Worm (Caenorhabditis elegans): Measurements from ENCODE around the gene clec-80.

The clec-80 gene

DNA sequence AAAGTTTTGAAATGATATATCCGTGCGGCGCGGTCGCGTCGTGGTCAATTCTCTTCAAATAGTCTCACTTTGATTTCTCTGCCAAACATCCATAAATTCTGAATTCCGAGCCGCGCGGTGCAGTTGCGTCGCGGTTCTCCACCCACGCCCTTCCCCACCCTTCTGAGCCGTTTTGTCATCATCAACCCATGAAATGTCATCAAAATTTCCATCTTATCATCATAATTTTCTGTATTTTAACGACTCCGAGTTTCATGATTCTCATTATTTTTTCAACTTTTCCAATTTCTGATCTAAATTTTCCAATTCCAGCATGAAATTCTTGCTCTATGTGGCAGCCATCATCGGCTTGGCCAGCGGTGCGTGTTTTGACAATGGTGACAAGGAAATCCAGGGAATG, 18.6 kb downstream of the clec-80 start, which contains the start of gene clec-84:
clec-84 (plus strand) TSS at position 301 of the 400 bp plus-strand sequence.
- TF ChIP-seq unc-39 (tag; optimal IDR thresholded peaks at IDR 0.05) (no peak), nhr-28 (tag; optimal IDR thresholded peaks at IDR 0.05) (no peak)

DNA sequence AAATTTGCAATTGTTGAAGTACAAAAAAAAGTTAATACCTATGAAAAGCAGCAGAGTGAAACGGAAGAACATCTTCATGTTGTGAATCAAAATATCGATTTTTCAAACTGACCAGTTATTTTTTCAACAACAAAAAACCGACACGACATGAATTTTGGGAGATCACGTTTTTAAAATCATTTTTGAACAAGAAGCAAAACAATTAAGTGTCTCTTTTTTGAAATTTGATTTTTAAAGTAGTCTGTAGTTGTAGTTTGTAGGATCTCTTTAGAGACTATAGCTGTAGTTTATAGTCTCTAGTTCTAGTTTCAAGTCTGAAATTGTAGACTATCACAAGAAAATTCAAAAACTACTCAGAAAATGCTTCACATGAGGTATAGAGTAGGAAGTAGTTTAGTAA, 20.3 kb downstream of the clec-80 start, which contains the start of gene Y54G2A.15:
Y54G2A.15 (minus strand) TSS at position 101 of the 400 bp plus-strand sequence.
- no peak for TF ChIP-seq unc-62 (GFP tag; optimal IDR thresholded peaks at IDR 0.05)
- TF ChIP-seq lsy-2 (tag; optimal IDR thresholded peaks at IDR 0.05), result no peak
- TF ChIP-seq snpc-4 (tag; optimal IDR thresholded peaks at IDR 0.05), result no peak
- no peak for TF ChIP-seq unc-39 (tag; optimal IDR thresholded peaks at IDR 0.05)
- no peak for TF ChIP-seq elt-1 (tag; optimal IDR thresholded peaks at IDR 0.05; ENCODE audit: borderline replicate concordance, insufficient read depth)
- TF ChIP-seq ztf-11 (tag; optimal IDR thresholded peaks at IDR 0.05), result no peak
- no peak for TF ChIP-seq ces-1 (GFP tag; optimal IDR thresholded peaks at IDR 0.05)
- no peak for TF ChIP-seq lin-32 (GFP tag; optimal IDR thresholded peaks at IDR 0.05)
- TF ChIP-seq ham-2 (GFP tag; optimal IDR thresholded peaks at IDR 0.05), result no peak
- no peak for TF ChIP-seq nhr-237 (tag; optimal IDR thresholded peaks at IDR 0.05)
- TF ChIP-seq nhr-76 (tag; optimal IDR thresholded peaks at IDR 0.05), result no peak
- no peak for TF ChIP-seq nhr-12 (tag; optimal IDR thresholded peaks at IDR 0.05)
- no peak for TF ChIP-seq tbx-8 (GFP tag; optimal IDR thresholded peaks at IDR 0.05)

DNA sequence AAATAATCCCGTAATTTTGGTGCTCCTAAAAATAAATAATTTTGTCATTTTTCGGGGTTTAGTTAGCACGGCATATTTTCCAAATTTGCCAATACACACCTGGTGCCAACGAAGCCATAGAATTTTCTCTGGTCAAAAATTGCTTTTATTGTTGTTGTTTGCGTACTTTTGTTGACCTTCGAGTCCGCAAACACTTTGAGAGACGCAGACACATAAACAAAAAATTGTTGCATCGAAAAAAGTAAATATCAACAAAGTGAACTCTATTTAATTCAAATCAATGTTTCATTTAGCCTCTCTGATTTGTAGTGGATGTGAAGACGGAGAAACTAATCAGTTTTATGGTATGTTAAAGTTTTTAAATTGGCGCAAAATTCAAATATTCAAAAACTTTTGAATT, 22.7 kb downstream of the clec-80 start, which contains the start of gene Y54G2A.40:
Y54G2A.40 (plus strand) TSS at position 213 of the 400 bp plus-strand sequence.
- TF ChIP-seq cnd-1 (tag; optimal IDR thresholded peaks at IDR 0.05), result no peak
- TF ChIP-seq pha-4 (tag; optimal IDR thresholded peaks at IDR 0.05), result peak; percentile 33

DNA sequence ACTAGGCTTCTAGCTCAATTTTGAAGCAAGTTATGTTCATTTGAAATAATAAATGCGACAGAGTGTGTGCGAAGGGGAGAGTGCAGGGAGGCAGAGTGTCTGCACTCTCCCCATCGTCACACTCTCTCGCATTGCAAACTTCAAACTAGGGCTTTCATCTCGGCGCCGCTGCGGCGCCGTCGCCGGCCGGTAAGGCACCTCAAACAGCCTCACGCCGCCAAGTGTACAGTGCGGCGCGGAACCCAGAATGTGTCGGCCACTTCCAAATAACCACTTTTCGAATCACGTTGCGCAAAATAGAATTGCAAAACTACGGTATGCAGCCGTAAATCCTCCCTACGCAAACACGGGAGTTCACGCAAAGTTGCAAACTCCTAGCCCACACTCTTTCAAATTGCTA, 25.7 kb downstream of the clec-80 start:
- TF ChIP-seq ham-2 (GFP tag; optimal IDR thresholded peaks at IDR 0.05) (no peak), cnd-1 (tag; optimal IDR thresholded peaks at IDR 0.05) (no peak), M03D4.4 (tag; optimal IDR thresholded peaks at IDR 0.05) (no peak), ceh-83 (GFP tag; optimal IDR thresholded peaks at IDR 0.05) (no peak), zip-8 (tag; optimal IDR thresholded peaks at IDR 0.05) (no peak), sem-2 (GFP tag; optimal IDR thresholded peaks at IDR 0.05) (no peak), nhr-2 (tag; optimal IDR thresholded peaks at IDR 0.05) (no peak), nhr-76 (tag; optimal IDR thresholded peaks at IDR 0.05) (no peak), mab-5 (tag; optimal IDR thresholded peaks at IDR 0.05) (no peak), mep-1 (tag; optimal IDR thresholded peaks at IDR 0.05) (no peak)

DNA sequence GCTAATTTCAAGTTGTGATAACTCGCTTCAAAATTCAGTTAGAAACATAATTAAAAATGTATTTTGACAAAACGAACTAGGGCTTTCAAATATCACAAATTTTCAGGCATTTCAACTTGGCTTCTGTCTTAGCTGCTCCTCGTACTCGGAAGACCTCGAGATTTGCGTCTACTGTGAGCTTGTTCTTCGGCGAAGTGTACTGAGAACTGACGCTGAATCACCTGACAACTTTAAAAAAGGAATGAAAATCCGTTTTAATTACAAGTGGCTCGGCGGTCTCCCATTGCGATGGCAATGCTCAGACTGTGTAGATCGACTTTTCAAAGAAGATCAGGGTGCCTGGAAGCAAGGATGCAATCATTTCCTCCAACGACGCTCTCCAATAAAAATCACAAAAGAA, 27.0 kb downstream of the clec-80 start, which contains the start of gene clec-85:
clec-85 (plus strand) TSS at position 301 of the 400 bp plus-strand sequence.
- TF ChIP-seq pha-4 (tag; optimal IDR thresholded peaks at IDR 0.05) (no peak), unc-62 (GFP tag; optimal IDR thresholded peaks at IDR 0.05) (no peak), bed-3 (GFP tag; optimal IDR thresholded peaks at IDR 0.05) (no peak), ceh-43 (GFP tag; optimal IDR thresholded peaks at IDR 0.05) (no peak), unc-39 (tag; optimal IDR thresholded peaks at IDR 0.05) (no peak), flh-1 (GFP tag; optimal IDR thresholded peaks at IDR 0.05) (no peak), sptf-1 (tag; optimal IDR thresholded peaks at IDR 0.05) (no peak), nhr-237 (tag; optimal IDR thresholded peaks at IDR 0.05) (no peak), elt-1 (tag; optimal IDR thresholded peaks at IDR 0.05; ENCODE audit: borderline replicate concordance, insufficient read depth) (no peak), M03D4.4 (tag; optimal IDR thresholded peaks at IDR 0.05) (no peak), nhr-2 (tag; optimal IDR thresholded peaks at IDR 0.05) (no peak), ztf-11 (tag; optimal IDR thresholded peaks at IDR 0.05) (no peak), zip-8 (tag; optimal IDR thresholded peaks at IDR 0.05) (no peak)

DNA sequence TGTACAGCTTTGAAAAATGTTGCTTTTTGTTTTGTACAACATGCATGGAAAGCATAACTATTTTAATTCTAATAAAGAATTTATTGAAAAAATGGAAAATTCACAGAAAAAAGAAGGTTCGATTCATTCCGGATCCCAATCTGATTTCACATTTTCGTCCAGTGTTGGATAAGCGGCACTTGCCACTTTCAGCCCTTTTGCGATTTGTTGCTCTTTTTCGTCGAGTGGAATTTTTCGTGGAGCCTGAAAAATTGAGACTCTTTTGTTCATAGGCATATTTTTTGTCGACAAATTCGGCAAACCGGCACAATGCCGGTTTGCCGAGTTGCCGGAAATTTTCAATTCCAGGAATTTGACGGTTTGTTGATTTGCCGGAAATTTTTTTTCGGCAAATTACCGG, 28.1 kb downstream of the clec-80 start:
- no peak for TF ChIP-seq snpc-4 (tag; optimal IDR thresholded peaks at IDR 0.05)
- TF ChIP-seq ceh-83 (GFP tag; optimal IDR thresholded peaks at IDR 0.05), result no peak
- TF ChIP-seq mls-2 (tag; optimal IDR thresholded peaks at IDR 0.05), result no peak
- TF ChIP-seq pha-4 (tag; optimal IDR thresholded peaks at IDR 0.05), result no peak
- no peak for TF ChIP-seq unc-120 (tag; optimal IDR thresholded peaks at IDR 0.05; ENCODE audit: poor library complexity, severe bottlenecking)
- no peak for TF ChIP-seq blmp-1 (tag; optimal IDR thresholded peaks at IDR 0.05)
- TF ChIP-seq mab-5 (tag; optimal IDR thresholded peaks at IDR 0.05), result no peak
- no peak for TF ChIP-seq ztf-11 (tag; optimal IDR thresholded peaks at IDR 0.05)
- TF ChIP-seq lsy-2 (tag; optimal IDR thresholded peaks at IDR 0.05), result no peak

Data from whole organism, mixed stage, embryonic.